Fruit fly (Drosophila melanogaster) whole organism, adult: Measurements from ENCODE around the gene Ance-2.

Source experiments
- CG14711 ChIP-seq: fragments of 200-800 bp; sonication (Bioruptor generic); optimal IDR thresholded peaks from 2 replicates; lab custom pipeline; 2018; ENCODE audit warnings: missing biosample characterization, mild to moderate bottlenecking, missing genetic modification characterization, moderate library complexity
- CG1620 ChIP-seq: fragments of 200-800 bp; sonication (Bioruptor generic); optimal IDR thresholded peaks from 2 replicates; lab custom pipeline; 2016; ENCODE audit warnings: missing biosample characterization, missing genetic modification characterization
- CG33017 ChIP-seq: fragments of 200-800 bp; sonication (Bioruptor generic); optimal IDR thresholded peaks from 2 replicates; lab custom pipeline; 2018; ENCODE audit warnings: missing biosample characterization, mild to moderate bottlenecking, missing genetic modification characterization, moderate library complexity
- CG7045 ChIP-seq: fragments of 200-800 bp; sonication (Bioruptor generic); optimal IDR thresholded peaks from 2 replicates; lab custom pipeline; 2017; ENCODE audit warnings: missing biosample characterization, mild to moderate bottlenecking, missing genetic modification characterization
- CG7101 ChIP-seq: fragments of 200-800 bp; sonication (Bioruptor generic); optimal IDR thresholded peaks from 2 replicates; lab custom pipeline; 2018; ENCODE audit warnings: missing biosample characterization, mild to moderate bottlenecking, missing genetic modification characterization, moderate library complexity
- Crg-1 ChIP-seq: fragments of 200-800 bp; sonication (Bioruptor generic); optimal IDR thresholded peaks from 2 replicates; lab custom pipeline; 2016; ENCODE audit warnings: missing biosample characterization, missing genetic modification characterization
- Hr96 ChIP-seq: fragments of 200-800 bp; sonication (Bioruptor generic); optimal IDR thresholded peaks from 2 replicates; lab custom pipeline; 2016; ENCODE audit warnings: missing biosample characterization, missing genetic modification characterization
- ovo ChIP-seq: fragments of 200-800 bp; sonication (Bioruptor generic); optimal IDR thresholded peaks from 2 replicates; lab custom pipeline; 2016; ENCODE audit warnings: missing biosample characterization, missing genetic modification characterization
- toe ChIP-seq: fragments of 200-800 bp; sonication (Bioruptor generic); optimal IDR thresholded peaks from 2 replicates; lab custom pipeline; 2016; ENCODE audit warnings: missing biosample characterization, missing genetic modification characterization

- TF ChIP-seq toe (GFP tag; lab: Kevin White, UChicago): no peak
- no peak for TF ChIP-seq CG33017
- no peak for TF ChIP-seq CG1620 (GFP tag; lab: Kevin White, UChicago)
- TF ChIP-seq Hr96 (GFP tag; lab: Kevin White, UChicago): no peak
- no peak for TF ChIP-seq Crg-1 (GFP tag; lab: Kevin White, UChicago)
- no peak for TF ChIP-seq CG7101
- TF ChIP-seq CG14711 (tag; lab: Kevin White, UChicago): no peak
- TF ChIP-seq ovo (GFP tag; lab: Kevin White, UChicago): no peak
- no peak for TF ChIP-seq CG7045 (GFP tag; lab: Kevin White, UChicago)
Observed at dm6 chr2L:13881387-13881902, 27.7 kb upstream of the Ance-2 start.
